Fruit fly (Drosophila melanogaster) whole organism, embryonic: ENCODE measurements around the gene CG42494.
A peak's percentile ranks its signal among the peaks of the same experiment; 100 is the strongest.

Experiments used
- Ada2b ChIP-seq: fragments of 200-800 bp; sonication (Bioruptor generic); IDR thresholded peaks from 2 replicates; pipeline ENCODE4 v1.3.6; 2022; ENCODE audit warnings: missing biosample characterization, missing genetic modification characterization
- Atf3 ChIP-seq: fragments of 200-800 bp; sonication (Bioruptor generic); optimal IDR thresholded peaks from 3 replicates; lab custom pipeline; 2016; ENCODE audit warnings: missing biosample characterization, missing genetic modification characterization
- Atf6 ChIP-seq: fragments of 200-800 bp; sonication (Bioruptor generic); IDR thresholded peaks from 2 replicates; pipeline ENCODE4 v1.3.6; 2022; ENCODE audit warnings: missing biosample characterization, missing genetic modification characterization
- Awh ChIP-seq: fragments of 200-800 bp; sonication (Bioruptor generic); IDR thresholded peaks from 2 replicates; pipeline ENCODE4, ENCODE4 v1.3.6; 2022; ENCODE audit warnings: missing biosample characterization, missing genetic modification characterization
- BEAF-32 ChIP-seq: fragments of 200-800 bp; sonication (Bioruptor generic); optimal IDR thresholded peaks from 3 replicates; lab custom pipeline; 2017; ENCODE audit warnings: missing biosample characterization, missing genetic modification characterization, mild to moderate bottlenecking, moderate library complexity, missing genetic modification reagents
- CG10431 ChIP-seq: fragments of 200-800 bp; sonication (Bioruptor generic); optimal IDR thresholded peaks from 3 replicates; lab custom pipeline; 2018; ENCODE audit warnings: missing biosample characterization, mild to moderate bottlenecking, missing genetic modification characterization
- CG12659 ChIP-seq: fragments of 200-800 bp; sonication (Bioruptor generic); optimal IDR thresholded peaks from 3 replicates; lab custom pipeline; 2017; ENCODE audit warnings: mild to moderate bottlenecking, missing biosample characterization, missing genetic modification reagents, missing genetic modification characterization
- CG12769 ChIP-seq: fragments of 200-800 bp; sonication (Bioruptor generic); optimal IDR thresholded peaks from 2 replicates; lab custom pipeline; 2019; ENCODE audit warnings: missing biosample characterization, mild to moderate bottlenecking, missing genetic modification characterization, moderate library complexity
- CG12942 ChIP-seq: fragments of 200-800 bp; sonication (Bioruptor generic); optimal IDR thresholded peaks from 3 replicates; lab custom pipeline; 2016; ENCODE audit warnings: missing biosample characterization, missing genetic modification characterization
- CG14667 ChIP-seq: fragments of 200-800 bp; sonication (Bioruptor generic); IDR thresholded peaks from 2 replicates; pipeline ENCODE4 v1.3.6; 2022; ENCODE audit warnings: missing biosample characterization, missing genetic modification characterization
- CG15514 ChIP-seq: fragments of 200-800 bp; sonication (Bioruptor generic); optimal IDR thresholded peaks from 3 replicates; lab custom pipeline; 2017; ENCODE audit warnings: missing biosample characterization, missing genetic modification characterization, mild to moderate bottlenecking, moderate library complexity, missing genetic modification reagents
- CG15696 ChIP-seq: fragments of 200-800 bp; sonication (Bioruptor generic); optimal IDR thresholded peaks from 2 replicates; lab custom pipeline; 2019; ENCODE audit warnings: missing biosample characterization, mild to moderate bottlenecking, missing genetic modification characterization, moderate library complexity
- CG1792 ChIP-seq: fragments of 200-800 bp; sonication (Bioruptor generic); optimal IDR thresholded peaks from 2 replicates; lab custom pipeline; 2016; ENCODE audit warnings: missing biosample characterization, missing genetic modification characterization
- CG2129 ChIP-seq: fragments of 200-800 bp; sonication (Bioruptor generic); IDR thresholded peaks from 2 replicates; pipeline ENCODE4 v1.3.6; 2022; ENCODE audit warnings: missing biosample characterization, missing genetic modification characterization; ENCODE audit not compliant: partially characterized antibody
- CG2199 ChIP-seq: fragments of 200-800 bp; sonication (Bioruptor generic); IDR thresholded peaks from 3 replicates; pipeline ENCODE4 v1.3.6; 2022; ENCODE audit warnings: missing biosample characterization, missing genetic modification characterization
- CG3838 ChIP-seq: fragments of 200-800 bp; sonication (Bioruptor generic); optimal IDR thresholded peaks from 3 replicates; lab custom pipeline; 2016; ENCODE audit warnings: missing biosample characterization, missing genetic modification characterization
- CG4617 ChIP-seq: fragments of 200-800 bp; sonication (Bioruptor generic); optimal IDR thresholded peaks from 3 replicates; lab custom pipeline; 2016; ENCODE audit warnings: missing biosample characterization, missing genetic modification characterization, borderline replicate concordance
- CG7745 ChIP-seq: fragments of 200-800 bp; sonication (Bioruptor generic); optimal IDR thresholded peaks from 2 replicates; lab custom pipeline; 2018; ENCODE audit warnings: missing biosample characterization, mild to moderate bottlenecking, missing genetic modification characterization, moderate library complexity
- Dbx ChIP-seq: fragments of 200-800 bp; sonication (Bioruptor generic); IDR thresholded peaks from 3 replicates; pipeline ENCODE4 v1.3.6; 2022; ENCODE audit warnings: missing biosample characterization, missing genetic modification characterization
- Dip3 ChIP-seq: fragments of 200-800 bp; sonication (Bioruptor generic); optimal IDR thresholded peaks from 3 replicates; lab custom pipeline; 2016; ENCODE audit warnings: missing biosample characterization, missing genetic modification characterization
- Dll ChIP-seq: fragments of 200-800 bp; sonication (Bioruptor generic); IDR thresholded peaks from 4 replicates; pipeline ENCODE4 v1.3.6; 2022; ENCODE audit warnings: missing biosample characterization, missing genetic modification characterization; ENCODE audit not compliant: partially characterized antibody
- Doc3 ChIP-seq: fragments of 200-800 bp; sonication (Bioruptor generic); IDR thresholded peaks from 3 replicates; pipeline ENCODE4 v1.3.6; 2022; ENCODE audit warnings: missing biosample characterization, missing genetic modification characterization; ENCODE audit not compliant: partially characterized antibody
- HHEX ChIP-seq: fragments of 200-800 bp; sonication (Bioruptor generic); optimal IDR thresholded peaks from 3 replicates; lab custom pipeline; 2017; ENCODE audit warnings: missing biosample characterization, mild to moderate bottlenecking, missing genetic modification characterization, missing genetic modification reagents
- Hr3 ChIP-seq: fragments of 200-800 bp; sonication (Bioruptor generic); optimal IDR thresholded peaks from 3 replicates; lab custom pipeline; 2016; ENCODE audit warnings: missing biosample characterization, missing genetic modification characterization
- MBD-R2 ChIP-seq: fragments of 200-800 bp; sonication (Bioruptor generic); IDR thresholded peaks from 2 replicates; pipeline ENCODE4 v1.3.6; 2022; ENCODE audit warnings: missing biosample characterization, missing genetic modification characterization
- NFAT ChIP-seq: fragments of 200-800 bp; sonication (Bioruptor generic); IDR thresholded peaks from 2 replicates; pipeline ENCODE4 v1.3.6; 2022; ENCODE audit warnings: missing biosample characterization, missing genetic modification characterization
- Oli ChIP-seq: fragments of 200-800 bp; sonication (Bioruptor generic); optimal IDR thresholded peaks from 2 replicates; lab custom pipeline; 2018; ENCODE audit warnings: missing biosample characterization, mild to moderate bottlenecking, missing genetic modification characterization, moderate library complexity
- Sry-β ChIP-seq: fragments of 200-800 bp; sonication (Bioruptor generic); optimal IDR thresholded peaks from 2 replicates; lab custom pipeline; 2018; ENCODE audit warnings: missing biosample characterization, mild to moderate bottlenecking, missing genetic modification characterization, moderate library complexity
- Sry-δ ChIP-seq: fragments of 200-800 bp; sonication (Bioruptor generic); optimal IDR thresholded peaks from 2 replicates; lab custom pipeline; 2016; ENCODE audit warnings: missing biosample characterization, missing genetic modification characterization
- Usf ChIP-seq: fragments of 200-800 bp; sonication (Bioruptor generic); optimal IDR thresholded peaks from 2 replicates; lab custom pipeline; 2017; ENCODE audit warnings: missing genotype, missing biosample characterization, missing genetic modification characterization
- Vsx1 ChIP-seq: fragments of 200-800 bp; sonication (Bioruptor generic); optimal IDR thresholded peaks from 2 replicates; lab custom pipeline; 2017; ENCODE audit warnings: missing biosample characterization, mild to moderate bottlenecking, missing genetic modification characterization, missing genetic modification reagents
- al ChIP-seq: fragments of 200-800 bp; sonication (Bioruptor generic); IDR thresholded peaks from 2 replicates; pipeline ENCODE4 v1.3.6; 2022; ENCODE audit warnings: missing biosample characterization, missing genetic modification characterization
- bigmax ChIP-seq: fragments of 200-800 bp; sonication (Bioruptor generic); optimal IDR thresholded peaks from 2 replicates; lab custom pipeline; 2018; ENCODE audit warnings: missing biosample characterization, mild to moderate bottlenecking, missing genetic modification characterization
- crp ChIP-seq, 2 experiments: fragments of 200-800 bp; sonication (Bioruptor generic); optimal IDR thresholded peaks; 2 replicates in 1 of 2; 3 replicates in 1 of 2; lab custom pipeline; 2017; ENCODE audit warnings: missing biosample characterization in 2 of 2, missing genetic modification characterization in 2 of 2, mild to moderate bottlenecking in 1 of 2, moderate library complexity in 1 of 2
- cwo ChIP-seq: fragments of 200-800 bp; sonication (Bioruptor generic); optimal IDR thresholded peaks from 3 replicates; lab custom pipeline; 2017; ENCODE audit warnings: missing biosample characterization, missing genetic modification characterization, mild to moderate bottlenecking, moderate library complexity, missing genetic modification reagents
- en ChIP-seq: fragments of 200-800 bp; sonication (Bioruptor generic); optimal IDR thresholded peaks from 2 replicates; lab custom pipeline; 2016; ENCODE audit warnings: missing biosample characterization, missing genetic modification characterization
- h ChIP-seq: fragments of >200 bp; optimal IDR thresholded peaks from 2 replicates; lab custom pipeline; 2017
- jigr1 ChIP-seq: fragments of 200-800 bp; sonication (Bioruptor generic); IDR thresholded peaks from 3 replicates; pipeline ENCODE4 v1.3.6; 2022; ENCODE audit warnings: missing biosample characterization, missing genetic modification characterization
- nerfin-1 ChIP-seq: fragments of 200-800 bp; sonication (Bioruptor generic); optimal IDR thresholded peaks from 3 replicates; lab custom pipeline; 2019; ENCODE audit warnings: missing biosample characterization, mild to moderate bottlenecking, missing genetic modification characterization, moderate library complexity
- onecut ChIP-seq: fragments of 200-800 bp; sonication (Bioruptor generic); IDR thresholded peaks from 2 replicates; pipeline ENCODE4 v1.3.6; 2022; ENCODE audit warnings: missing biosample characterization, missing genetic modification characterization
- pfk ChIP-seq: fragments of 200-800 bp; sonication (Bioruptor generic); optimal IDR thresholded peaks from 2 replicates; lab custom pipeline; 2018; ENCODE audit warnings: missing biosample characterization, mild to moderate bottlenecking, missing genetic modification characterization, moderate library complexity
- pzg ChIP-seq: fragments of 200-800 bp; sonication (Bioruptor generic); optimal IDR thresholded peaks from 3 replicates; lab custom pipeline; 2018; ENCODE audit warnings: missing biosample characterization, mild to moderate bottlenecking, missing genetic modification characterization, moderate library complexity
- sna ChIP-seq: fragments of 200-800 bp; sonication (Bioruptor generic); IDR thresholded peaks from 2 replicates; pipeline ENCODE4 v1.3.6; 2022; ENCODE audit warnings: missing biosample characterization, missing genetic modification characterization; ENCODE audit not compliant: partially characterized antibody
- stwl ChIP-seq: fragments of 200-800 bp; sonication (Bioruptor generic); optimal IDR thresholded peaks from 3 replicates; lab custom pipeline; 2018; ENCODE audit warnings: missing biosample characterization, mild to moderate bottlenecking, missing genetic modification characterization, moderate library complexity
- trem ChIP-seq: fragments of 200-800 bp; optimal IDR thresholded peaks from 3 replicates; lab custom pipeline; 2019; ENCODE audit warnings: missing biosample characterization, mild to moderate bottlenecking, missing genetic modification characterization, moderate library complexity
- tx ChIP-seq: fragments of 200-800 bp; sonication (Bioruptor generic); optimal IDR thresholded peaks from 2 replicates; lab custom pipeline; 2016; ENCODE audit warnings: missing biosample characterization, missing genetic modification characterization
- unc-4 ChIP-seq: fragments of 200-800 bp; sonication (Bioruptor generic); IDR thresholded peaks from 2 replicates; pipeline ENCODE4 v1.3.6; 2022; ENCODE audit warnings: missing biosample characterization, missing genetic modification characterization; ENCODE audit not compliant: partially characterized antibody

The CG42494 gene

DNA sequence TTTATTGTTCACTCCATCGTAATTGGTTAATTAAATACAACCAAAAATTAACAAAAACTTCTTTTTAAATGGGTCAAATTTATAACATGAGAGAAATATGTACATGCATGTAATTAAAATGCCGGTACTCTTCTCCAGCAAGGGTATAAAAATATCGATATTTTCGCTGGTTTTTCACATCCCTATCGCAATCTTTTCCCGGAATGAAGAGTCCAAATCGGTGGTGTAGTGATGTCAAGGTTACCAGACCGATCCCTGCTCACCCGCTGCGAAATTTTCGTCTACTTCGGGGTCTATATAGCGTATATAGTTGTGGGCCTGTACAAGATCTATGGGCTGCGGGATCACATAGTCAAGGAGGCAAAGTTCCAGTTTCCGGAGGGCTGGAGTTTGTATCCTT, 22.2 kb upstream of the CG42494 start, which contains the start of gene rasp (continued):
- TF ChIP-seq jigr1 (GFP tag; lab: Robert Waterston, UW) (no peak), HHEX (GFP tag; lab: Kevin White, UChicago) (no peak), Awh (GFP tag; lab: Robert Waterston, UW) (no peak), al (no peak), onecut (no peak), CG4617 (no peak), CG15696 (no peak), CG2199 (GFP tag; lab: Robert Waterston, UW) (no peak), Atf3 (no peak), sna (0 out of 2 replicates have a peak, but pooled peaks have one; percentile 29), Sry-δ (GFP tag; lab: Kevin White, UChicago) (peak; percentile 79), pfk (no peak), tx (no peak), Oli (tag; lab: Kevin White, UChicago) (no peak), bigmax (GFP tag; lab: Kevin White, UChicago) (no peak), CG10431 (no peak), Usf (GFP tag; lab: Kevin White, UChicago) (no peak), CG2129 (peak; percentile 47), Hr3 (GFP tag; lab: Kevin White, UChicago) (no peak), Sry-β (GFP tag; lab: Kevin White, UChicago) (no peak), BEAF-32 (GFP tag; lab: Kevin White, UChicago) (peak; percentile 63), stwl (tag; lab: Kevin White, UChicago) (peak; percentile 33), h (lab: Kevin White, UChicago) (no peak), CG12769 (no peak), CG1792 (GFP tag; lab: Kevin White, UChicago) (no peak), Atf6 (GFP tag; lab: Robert Waterston, UW) (no peak), CG7745 (no peak), cwo (GFP tag; lab: Kevin White, UChicago) (no peak), CG15514 (GFP tag; lab: Kevin White, UChicago) (peak; percentile 42), CG14667 (GFP tag; lab: Robert Waterston, UW) (no peak), unc-4 (peak; percentile 45), CG3838 (GFP tag; lab: Kevin White, UChicago) (no peak), Dbx (GFP tag; lab: Robert Waterston, UW) (no peak), trem (peak; percentile 11), MBD-R2 (GFP tag; lab: Robert Waterston, UW) (peak; percentile 51), NFAT (GFP tag; lab: Robert Waterston, UW) (no peak), Dll (peak; percentile 65; the same call in 3 of the 4 replicates), pzg (GFP tag; lab: Kevin White, UChicago) (peak; percentile 27), Doc3 (GFP tag; lab: Robert Waterston, UW) (0 out of 3 replicates have a peak, but pooled peaks have one; percentile 38), nerfin-1 (peak; percentile 34), en (GFP tag; lab: Kevin White, UChicago) (no peak), Dip3 (no peak), Vsx1 (no peak), CG12942 (GFP tag; lab: Kevin White, UChicago) (no peak), CG12659 (GFP tag; lab: Kevin White, UChicago) (no peak), Ada2b (no peak), crp (GFP tag; optimal IDR thresholded peaks at IDR 0.05; lab: Kevin White, UChicago) (no peak)
